Worm (Caenorhabditis elegans) whole organism, young adult: ENCODE measurements around the gene srv-9.

ENCODE experiments used
- D2030.7 ChIP-seq: fragments of 200-800 bp; sonication (Bioruptor generic); IDR thresholded peaks from 2 replicates; pipeline ENCODE4 v1.3.6; 2022; ENCODE audit warnings: missing genetic modification reagents, missing genetic modification characterization, missing compliant biosample characterization
- F37B4.10 ChIP-seq: fragments of 200-800 bp; sonication (Bioruptor generic); IDR thresholded peaks from 2 replicates; pipeline ENCODE4 v1.3.6; 2022; ENCODE audit warnings: missing genetic modification characterization, missing compliant biosample characterization
- Y79H2A.3 ChIP-seq: fragments of 200-800 bp; sonication (Bioruptor generic); conservative IDR thresholded peaks from 2 replicates; pipeline ENCODE4 v1.3.6; 2022; ENCODE audit warnings: missing genetic modification reagents, missing genetic modification characterization, missing compliant biosample characterization
- aptf-2 ChIP-seq: fragments of 200-800 bp; sonication (Bioruptor generic); conservative IDR thresholded peaks from 2 replicates; pipeline ENCODE4 v1.3.6; 2022; ENCODE audit warnings: missing genetic modification reagents, missing genetic modification characterization, missing compliant biosample characterization
- dox-1 ChIP-seq: fragments of 200-800 bp; sonication (Bioruptor generic); IDR thresholded peaks from 2 replicates; pipeline ENCODE4 v1.3.6; 2022; ENCODE audit warnings: missing genetic modification reagents, missing genetic modification characterization, missing compliant biosample characterization
- egl-18 ChIP-seq: fragments of 200-800 bp; sonication (Bioruptor generic); IDR thresholded peaks from 2 replicates; pipeline ENCODE4 v1.3.6; 2022; ENCODE audit warnings: missing genetic modification reagents, missing genetic modification characterization, missing compliant biosample characterization
- hlh-12 ChIP-seq: sonication (generic microtip); optimal IDR thresholded peaks from 2 replicates; lab custom pipeline; 2016; ENCODE audit warnings: missing genetic modification characterization, missing compliant biosample characterization
- hmg-1.2 ChIP-seq: fragments of 200-800 bp; sonication (Bioruptor generic); IDR thresholded peaks from 2 replicates; pipeline ENCODE4 v1.3.6; 2022; ENCODE audit warnings: missing genetic modification reagents, missing genetic modification characterization, missing compliant biosample characterization
- let-526 ChIP-seq: fragments of 200-800 bp; sonication (Bioruptor generic); IDR thresholded peaks from 2 replicates; pipeline ENCODE4 v1.3.6; 2022; ENCODE audit warnings: missing genetic modification reagents, missing genetic modification characterization, missing compliant biosample characterization
- lin-54 ChIP-seq: fragments of 200-800 bp; sonication (Bioruptor generic); optimal IDR thresholded peaks from 2 replicates; lab custom pipeline; 2018; ENCODE audit warnings: mild to moderate bottlenecking, missing genetic modification characterization, missing compliant biosample characterization
- snpc-3.4 ChIP-seq: sonication (generic microtip); optimal IDR thresholded peaks from 2 replicates; lab custom pipeline; 2017; ENCODE audit warnings: missing genetic modification characterization, mild to moderate bottlenecking, missing compliant biosample characterization, antibody characterized with exemption, moderate library complexity, missing genotype, missing genetic modification reagents
- tbp1 ChIP-seq: fragments of 200-800 bp; sonication (Bioruptor generic); optimal IDR thresholded peaks from 2 replicates; lab custom pipeline; 2018; ENCODE audit warnings: mild to moderate bottlenecking, missing genetic modification characterization, missing compliant biosample characterization
- unc-62 ChIP-seq: fragments of 150-350 bp; optimal IDR thresholded peaks from 2 replicates; lab custom pipeline; 2014; ENCODE audit warnings: missing biosample characterization, missing genetic modification reagents, missing genetic modification characterization
- ztf-28 ChIP-seq: fragments of 200-800 bp; sonication (Bioruptor generic); IDR thresholded peaks from 2 replicates; pipeline ENCODE4 v1.3.6; 2022; ENCODE audit warnings: missing genetic modification reagents, missing genetic modification characterization, missing compliant biosample characterization

DNA sequence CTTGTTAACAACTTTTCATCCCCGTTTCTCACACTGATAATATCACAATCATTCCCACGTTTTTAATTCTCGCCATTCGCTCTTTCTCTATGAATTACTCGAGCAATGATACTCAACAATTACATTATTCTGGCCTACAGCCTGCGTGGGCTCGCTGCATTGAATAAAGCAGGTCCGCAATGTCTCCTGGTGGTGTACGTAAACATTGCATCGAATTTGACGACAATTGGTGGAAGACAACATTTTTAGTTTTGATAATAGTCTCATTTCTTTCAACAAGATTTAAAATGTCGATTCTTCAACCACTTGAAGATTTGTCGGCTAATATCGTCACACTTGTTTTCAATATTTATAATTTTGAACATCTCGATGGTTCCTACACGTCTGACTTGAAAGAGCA lies 36.4 kb upstream of the srv-9 start, which contains the start of gene bath-39:
- TF ChIP-seq lin-54 (no peak), aptf-2 (GFP tag; lab: Robert Waterston, UW) (no peak), D2030.7 (no peak), tbp1 (GFP tag; lab: Kevin White, UChicago) (no peak), ztf-28 (GFP tag; lab: Robert Waterston, UW) (no peak), Y79H2A.3 (GFP tag; lab: Robert Waterston, UW) (no peak), F37B4.10 (GFP tag; lab: Robert Waterston, UW) (no peak), hlh-12 (no peak), snpc-3.4 (tag; lab: Kevin White, UChicago) (no peak), unc-62 (GFP tag; lab: Kevin White, UChicago) (no peak), hmg-1.2 (GFP tag; lab: Robert Waterston, UW) (no peak), egl-18 (no peak), dox-1 (GFP tag; lab: Robert Waterston, UW) (no peak), let-526 (GFP tag; lab: Robert Waterston, UW) (no peak)
